Fruit fly (Drosophila melanogaster) whole organism, embryonic: Measurements from ENCODE around the gene CG9302.

Source experiments
- ATbp ChIP-seq: fragments of 200-800 bp; sonication (Bioruptor generic); optimal IDR thresholded peaks from 2 replicates; lab custom pipeline; 2017; ENCODE audit warnings: missing biosample characterization, mild to moderate bottlenecking, missing genetic modification characterization, missing genetic modification reagents
- B-H1 ChIP-seq: fragments of 200-800 bp; sonication (Bioruptor generic); IDR thresholded peaks from 3 replicates; pipeline ENCODE4 v1.3.6; 2022; ENCODE audit warnings: missing biosample characterization, missing genetic modification characterization
- BEAF-32 ChIP-seq: fragments of 200-800 bp; sonication (Bioruptor generic); optimal IDR thresholded peaks from 3 replicates; lab custom pipeline; 2017; ENCODE audit warnings: missing biosample characterization, missing genetic modification characterization, mild to moderate bottlenecking, moderate library complexity, missing genetic modification reagents
- BtbVII ChIP-seq: fragments of 200-800 bp; sonication (Bioruptor generic); optimal IDR thresholded peaks from 3 replicates; lab custom pipeline; 2017; ENCODE audit warnings: missing biosample characterization, mild to moderate bottlenecking, missing genetic modification characterization
- CG10274 ChIP-seq: fragments of 200-800 bp; sonication (Bioruptor generic); optimal IDR thresholded peaks from 3 replicates; lab custom pipeline; 2017; ENCODE audit warnings: missing biosample characterization, mild to moderate bottlenecking, missing genetic modification characterization
- CG11560 ChIP-seq: fragments of 200-800 bp; sonication (Bioruptor generic); IDR thresholded peaks from 3 replicates; pipeline ENCODE4 v1.3.6; 2022; ENCODE audit warnings: missing biosample characterization, missing genetic modification characterization
- CG12155 ChIP-seq: fragments of 200-800 bp; sonication (Bioruptor generic); optimal IDR thresholded peaks from 3 replicates; lab custom pipeline; 2016; ENCODE audit warnings: missing biosample characterization, missing genetic modification characterization
- CG12659 ChIP-seq: fragments of 200-800 bp; sonication (Bioruptor generic); optimal IDR thresholded peaks from 3 replicates; lab custom pipeline; 2017; ENCODE audit warnings: mild to moderate bottlenecking, missing biosample characterization, missing genetic modification reagents, missing genetic modification characterization
- CG15601 ChIP-seq: fragments of 200-800 bp; sonication (Bioruptor generic); optimal IDR thresholded peaks from 3 replicates; lab custom pipeline; 2019; ENCODE audit warnings: missing biosample characterization, mild to moderate bottlenecking, missing genetic modification characterization, moderate library complexity
- CG16779 ChIP-seq: fragments of 200-800 bp; sonication (Bioruptor generic); IDR thresholded peaks from 2 replicates; pipeline ENCODE4 v1.3.6; 2022; ENCODE audit warnings: missing biosample characterization, missing genetic modification characterization
- CG18599 ChIP-seq: fragments of 200-800 bp; sonication (Bioruptor generic); optimal IDR thresholded peaks from 3 replicates; lab custom pipeline; 2017; ENCODE audit warnings: missing biosample characterization, missing genetic modification characterization, mild to moderate bottlenecking, moderate library complexity, missing genetic modification reagents
- CG2712 ChIP-seq: fragments of 200-800 bp; optimal IDR thresholded peaks from 3 replicates; lab custom pipeline; 2019; ENCODE audit warnings: missing biosample characterization, mild to moderate bottlenecking, missing genetic modification characterization, moderate library complexity
- CG3065 ChIP-seq: fragments of 200-800 bp; sonication (Bioruptor generic); optimal IDR thresholded peaks from 2 replicates; lab custom pipeline; 2016; ENCODE audit warnings: missing biosample characterization, missing genetic modification characterization
- CG7745 ChIP-seq: fragments of 200-800 bp; sonication (Bioruptor generic); optimal IDR thresholded peaks from 2 replicates; lab custom pipeline; 2018; ENCODE audit warnings: missing biosample characterization, mild to moderate bottlenecking, missing genetic modification characterization, moderate library complexity
- CG7963 ChIP-seq: fragments of 200-800 bp; sonication (Bioruptor generic); IDR thresholded peaks from 3 replicates; pipeline ENCODE4 v1.3.6; 2022; ENCODE audit warnings: missing biosample characterization, missing genetic modification characterization; ENCODE audit not compliant: partially characterized antibody
- CG8388 ChIP-seq: fragments of 200-800 bp; sonication (Bioruptor generic); optimal IDR thresholded peaks from 2 replicates; lab custom pipeline; 2019; ENCODE audit warnings: missing biosample characterization, mild to moderate bottlenecking, missing genetic modification characterization, moderate library complexity
- CG9437 ChIP-seq: fragments of 200-800 bp; sonication (Bioruptor generic); optimal IDR thresholded peaks from 2 replicates; lab custom pipeline; 2018; ENCODE audit warnings: missing biosample characterization, mild to moderate bottlenecking, missing genetic modification characterization
- Dip3 ChIP-seq: fragments of 200-800 bp; sonication (Bioruptor generic); optimal IDR thresholded peaks from 3 replicates; lab custom pipeline; 2016; ENCODE audit warnings: missing biosample characterization, missing genetic modification characterization
- Dp ChIP-seq: fragments of 200-800 bp; sonication (Bioruptor generic); optimal IDR thresholded peaks from 2 replicates; lab custom pipeline; 2018; ENCODE audit warnings: missing biosample characterization, mild to moderate bottlenecking, missing genetic modification characterization, moderate library complexity
- Fer3 ChIP-seq: fragments of 200-800 bp; sonication (Bioruptor generic); optimal IDR thresholded peaks from 2 replicates; lab custom pipeline; 2018; ENCODE audit warnings: missing biosample characterization, mild to moderate bottlenecking, missing genetic modification characterization, moderate library complexity
- HHEX ChIP-seq: fragments of 200-800 bp; sonication (Bioruptor generic); optimal IDR thresholded peaks from 3 replicates; lab custom pipeline; 2017; ENCODE audit warnings: missing biosample characterization, mild to moderate bottlenecking, missing genetic modification characterization, missing genetic modification reagents
- HLH3B ChIP-seq: fragments of 200-800 bp; sonication (Bioruptor generic); IDR thresholded peaks from 2 replicates; pipeline ENCODE4 v1.3.6; 2022; ENCODE audit warnings: missing biosample characterization, missing genetic modification characterization
- HmgD ChIP-seq: fragments of 200-800 bp; sonication (Bioruptor generic); optimal IDR thresholded peaks from 3 replicates; lab custom pipeline; 2016; ENCODE audit warnings: missing biosample characterization, missing genetic modification characterization
- Hmr ChIP-seq: fragments of 200-800 bp; sonication (Bioruptor generic); optimal IDR thresholded peaks from 3 replicates; lab custom pipeline; 2017; ENCODE audit warnings: mild to moderate bottlenecking, missing biosample characterization, missing genetic modification reagents, missing genetic modification characterization
- Hr51 ChIP-seq, 2 experiments: fragments of 200-800 bp; sonication (Bioruptor generic); optimal IDR thresholded peaks; 2 replicates in 1 of 2; 3 replicates in 1 of 2; lab custom pipeline; 2016 to 2018; ENCODE audit warnings: missing biosample characterization in 2 of 2, missing genetic modification characterization in 2 of 2, mild to moderate bottlenecking in 1 of 2, moderate library complexity in 1 of 2
- Jarid2 ChIP-seq: fragments of 200-800 bp; sonication (Bioruptor generic); optimal IDR thresholded peaks from 3 replicates; lab custom pipeline; 2017; ENCODE audit warnings: mild to moderate bottlenecking, missing biosample characterization, missing genetic modification reagents, missing genetic modification characterization
- Mrtf ChIP-seq: fragments of 200-800 bp; sonication (Bioruptor generic); IDR thresholded peaks from 3 replicates; pipeline ENCODE4 v1.3.6; 2022; ENCODE audit warnings: missing biosample characterization, missing genetic modification characterization
- NC2α ChIP-seq: fragments of 200-800 bp; sonication (Bioruptor generic); optimal IDR thresholded peaks from 2 replicates; lab custom pipeline; 2016; ENCODE audit warnings: missing biosample characterization, missing genetic modification characterization
- Optix ChIP-seq: fragments of 200-800 bp; sonication (Bioruptor generic); IDR thresholded peaks from 3 replicates; pipeline ENCODE4 v1.3.6; 2022; ENCODE audit warnings: missing biosample characterization, missing genetic modification characterization
- Taf1 ChIP-seq: fragments of 200-800 bp; sonication (Bioruptor generic); IDR thresholded peaks from 2 replicates; pipeline ENCODE4 v1.3.6; 2022; ENCODE audit warnings: missing biosample characterization, missing genetic modification characterization
- Tbp ChIP-seq: fragments of >200 bp; optimal IDR thresholded peaks from 2 replicates; lab custom pipeline; 2018; ENCODE audit warnings: missing biosample characterization, missing genetic modification characterization
- Usf ChIP-seq: fragments of 200-800 bp; sonication (Bioruptor generic); optimal IDR thresholded peaks from 2 replicates; lab custom pipeline; 2017; ENCODE audit warnings: missing genotype, missing biosample characterization, missing genetic modification characterization
- YL-1 ChIP-seq: fragments of 200-800 bp; sonication (Bioruptor generic); optimal IDR thresholded peaks from 3 replicates; lab custom pipeline; 2017; ENCODE audit warnings: missing biosample characterization, mild to moderate bottlenecking, missing genetic modification characterization
- amos ChIP-seq: fragments of 200-800 bp; sonication (Bioruptor generic); IDR thresholded peaks from 2 replicates; pipeline ENCODE4 v1.3.6; 2022; ENCODE audit warnings: missing biosample characterization, missing genetic modification characterization; ENCODE audit not compliant: partially characterized antibody
- ato ChIP-seq: fragments of 200-800 bp; sonication (Bioruptor generic); IDR thresholded peaks from 2 replicates; pipeline ENCODE4 v1.3.6; 2022; ENCODE audit warnings: missing biosample characterization, missing genetic modification characterization; ENCODE audit not compliant: partially characterized antibody
- cwo ChIP-seq: fragments of 200-800 bp; sonication (Bioruptor generic); optimal IDR thresholded peaks from 3 replicates; lab custom pipeline; 2017; ENCODE audit warnings: missing biosample characterization, missing genetic modification characterization, mild to moderate bottlenecking, moderate library complexity, missing genetic modification reagents
- danr ChIP-seq: fragments of 200-800 bp; sonication (Bioruptor generic); IDR thresholded peaks from 2 replicates; pipeline ENCODE4 v1.3.6; 2022; ENCODE audit warnings: missing biosample characterization, missing genetic modification characterization
- fd64A ChIP-seq: fragments of 200-800 bp; sonication (Bioruptor generic); optimal IDR thresholded peaks from 3 replicates; lab custom pipeline; 2018; ENCODE audit warnings: missing biosample characterization, mild to moderate bottlenecking, missing genetic modification characterization
- gro ChIP-seq: fragments of 200-800 bp; sonication (Bioruptor generic); optimal IDR thresholded peaks from 2 replicates; lab custom pipeline; 2016; ENCODE audit warnings: missing biosample characterization, missing genetic modification characterization
- ind ChIP-seq: fragments of 200-800 bp; sonication (Bioruptor generic); optimal IDR thresholded peaks from 3 replicates; lab custom pipeline; 2016; ENCODE audit warnings: missing biosample characterization, missing genetic modification characterization
- inv ChIP-seq: fragments of 200-800 bp; sonication (Bioruptor generic); IDR thresholded peaks from 2 replicates; pipeline ENCODE4 v1.3.6; 2022; ENCODE audit warnings: missing biosample characterization, missing genetic modification characterization; ENCODE audit not compliant: partially characterized antibody
- ken ChIP-seq: fragments of 200-800 bp; sonication (Bioruptor generic); IDR thresholded peaks from 3 replicates; pipeline ENCODE4 v1.3.6; 2022; ENCODE audit warnings: missing biosample characterization, missing genetic modification characterization
- klu ChIP-seq: fragments of 200-800 bp; sonication (Bioruptor generic); IDR thresholded peaks from 2 replicates; pipeline ENCODE4 v1.3.6; 2022; ENCODE audit warnings: missing biosample characterization, missing genetic modification characterization
- kni ChIP-seq: fragments of 200-800 bp; sonication (Bioruptor generic); optimal IDR thresholded peaks from 3 replicates; lab custom pipeline; 2017; ENCODE audit warnings: mild to moderate bottlenecking, missing biosample characterization, missing genetic modification reagents, missing genetic modification characterization
- nmo ChIP-seq: fragments of 200-800 bp; sonication (Bioruptor generic); optimal IDR thresholded peaks from 2 replicates; lab custom pipeline; 2018; ENCODE audit warnings: missing biosample characterization, mild to moderate bottlenecking, missing genetic modification characterization, moderate library complexity
- oc ChIP-seq: fragments of 200-800 bp; sonication (Bioruptor generic); optimal IDR thresholded peaks from 2 replicates; lab custom pipeline; 2018; ENCODE audit warnings: missing biosample characterization, mild to moderate bottlenecking, missing genetic modification characterization, moderate library complexity
- shn ChIP-seq: fragments of 200-800 bp; sonication (Bioruptor generic); optimal IDR thresholded peaks from 3 replicates; lab custom pipeline; 2016; ENCODE audit warnings: missing biosample characterization, missing genetic modification characterization
- tx ChIP-seq: fragments of 200-800 bp; sonication (Bioruptor generic); optimal IDR thresholded peaks from 2 replicates; lab custom pipeline; 2016; ENCODE audit warnings: missing biosample characterization, missing genetic modification characterization
- vfl ChIP-seq: fragments of 200-800 bp; sonication (Bioruptor generic); optimal IDR thresholded peaks from 2 replicates; lab custom pipeline; 2016; ENCODE audit warnings: missing biosample characterization, missing genetic modification characterization

The CG9302 gene

DNA sequence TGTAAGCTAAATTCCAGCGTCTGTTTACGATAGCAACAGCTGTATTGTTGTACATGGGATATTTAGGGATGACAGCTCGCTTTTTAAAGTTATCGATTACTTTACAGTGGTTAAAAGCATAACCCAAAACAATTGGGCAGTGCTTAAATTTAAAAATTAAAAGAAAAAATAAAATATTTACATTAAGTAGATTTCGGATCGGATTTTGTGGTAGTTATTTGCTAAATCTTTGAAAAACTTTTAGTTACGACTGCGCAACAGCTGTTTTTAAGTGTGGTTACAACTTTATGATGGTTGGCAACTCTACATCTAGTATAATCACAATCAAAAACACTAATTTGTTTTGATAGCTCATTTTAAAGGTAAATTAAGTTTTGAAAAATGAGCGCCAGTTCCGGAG, 8.9 kb upstream of the CG9302 start, which contains the start of the genes Ing5 and CG7099 (continued):
- TF ChIP-seq nmo (GFP tag; lab: Kevin White, UChicago), result peak; percentile 98
- TF ChIP-seq Mrtf (GFP tag; lab: Robert Waterston, UW), result peak; percentile 94
- peak; percentile 93 for TF ChIP-seq Usf
- peak; percentile 56 for TF ChIP-seq inv (GFP tag; lab: Robert Waterston, UW)
- peak; percentile 94 for TF ChIP-seq oc (tag; lab: Kevin White, UChicago)
- TF ChIP-seq CG18599 (GFP tag; lab: Kevin White, UChicago), result peak; percentile 96
- peak; percentile 94 for TF ChIP-seq Taf1 (GFP tag; lab: Robert Waterston, UW)
- TF ChIP-seq ken, result peak; percentile 97
- peak; percentile 98 for TF ChIP-seq ind (GFP tag; lab: Kevin White, UChicago)
- peak; percentile 54 for TF ChIP-seq CG7745
- TF ChIP-seq HHEX (GFP tag; lab: Kevin White, UChicago), result peak; percentile 95
- peak; percentile 45; the same call in 2 of the 3 replicates for TF ChIP-seq CG7963
- TF ChIP-seq NC2α (GFP tag; lab: Kevin White, UChicago), result peak; percentile 70
- TF ChIP-seq Dip3, result peak; percentile 94
- TF ChIP-seq Optix, result peak; percentile 86; the same call in 2 of the 3 replicates
- TF ChIP-seq danr (GFP tag; lab: Robert Waterston, UW), result peak; percentile 90
- TF ChIP-seq Hmr, result peak; percentile 94
- 0 out of 2 replicates have a peak, but pooled peaks have one; percentile 23 for TF ChIP-seq ato
- TF ChIP-seq CG10274, result peak; percentile 74
- TF ChIP-seq gro, result peak; percentile 91
- TF ChIP-seq CG2712 (tag; lab: Kevin White, UChicago), result peak; percentile 97
- peak; percentile 96 for TF ChIP-seq HLH3B (GFP tag; lab: Robert Waterston, UW)
- peak; percentile 95 for TF ChIP-seq B-H1 (GFP tag; lab: Robert Waterston, UW)
- peak; percentile 95 to 96 for TF ChIP-seq Hr51 (GFP tag; optimal IDR thresholded peaks at IDR 0.05; lab: Kevin White, UChicago)
- TF ChIP-seq Dp (GFP tag; lab: Kevin White, UChicago), result peak; percentile 50
- peak; percentile 96 for TF ChIP-seq CG12155 (GFP tag; lab: Kevin White, UChicago)
- TF ChIP-seq Jarid2 (GFP tag; lab: Kevin White, UChicago), result no peak
- peak; percentile 92 for TF ChIP-seq YL-1 (GFP tag; lab: Kevin White, UChicago)
- TF ChIP-seq CG3065 (GFP tag; lab: Kevin White, UChicago), result peak; percentile 95
- peak; percentile 90 for TF ChIP-seq ATbp (GFP tag; lab: Kevin White, UChicago)
- TF ChIP-seq HmgD (GFP tag; lab: Kevin White, UChicago), result peak; percentile 60
- no peak for TF ChIP-seq kni (GFP tag; lab: Kevin White, UChicago)
- TF ChIP-seq shn (GFP tag; lab: Kevin White, UChicago), result peak; percentile 84
- peak; percentile 94 for TF ChIP-seq vfl
- peak; percentile 94 for TF ChIP-seq CG15601 (tag; lab: Kevin White, UChicago)
- peak; percentile 89 for TF ChIP-seq BtbVII
- TF ChIP-seq tx, result peak; percentile 88
- peak; percentile 97 for TF ChIP-seq Fer3
- peak; percentile 70 for TF ChIP-seq BEAF-32 (GFP tag; lab: Kevin White, UChicago)
- peak; percentile 97 for TF ChIP-seq CG12659 (GFP tag; lab: Kevin White, UChicago)
- TF ChIP-seq cwo (GFP tag; lab: Kevin White, UChicago), result peak; percentile 90
- peak; percentile 56 for TF ChIP-seq amos (GFP tag; lab: Robert Waterston, UW)
- no peak for TF ChIP-seq Tbp (GFP tag; lab: Kevin White, UChicago)
- TF ChIP-seq CG16779 (GFP tag; lab: Robert Waterston, UW), result peak; percentile 95
- peak; percentile 93 for TF ChIP-seq klu (GFP tag; lab: Robert Waterston, UW)
- TF ChIP-seq CG11560, result peak; percentile 87
- TF ChIP-seq fd64A (GFP tag; lab: Kevin White, UChicago), result peak; percentile 77
- peak; percentile 94 for TF ChIP-seq CG8388
- peak; percentile 86 for TF ChIP-seq CG9437 (GFP tag; lab: Kevin White, UChicago)
